Fruit fly (Drosophila melanogaster) Kc167 (cell line): ENCODE results near the gene orb.

ENCODE experiments used
- Myc ChIP-seq: fragments of >200 bp; optimal IDR thresholded peaks from 2 replicates; lab custom pipeline; 2017; ENCODE audit warnings: missing external identifiers
- h ChIP-seq: fragments of >200 bp; optimal IDR thresholded peaks from 3 replicates; lab custom pipeline; 2018; ENCODE audit warnings: missing external identifiers
- ttk ChIP-seq: sonication (Bioruptor generic); optimal IDR thresholded peaks from 2 replicates; lab custom pipeline; 2017; ENCODE audit warnings: missing external identifiers

dm6 chr3R:23278704-23279379 lies 1.8 kb downstream of the orb start:
- no peak for TF ChIP-seq ttk
- no peak for TF ChIP-seq Myc
- no peak for TF ChIP-seq h
